Fruit fly (Drosophila melanogaster): ENCODE measurements around the gene CG16711.

The CG16711 gene

dm6 chr3L:9718929-9719328 lies 14.8 kb downstream of the CG16711 start, which contains the start of the genes CG18178 and CG14174 (continued):
- TF ChIP-seq CG6683 (GFP tag; optimal IDR thresholded peaks at IDR 0.05) (no peak), HmgZ (tag; optimal IDR thresholded peaks at IDR 0.05) (peak; percentile 75), fd3F (GFP tag; optimal IDR thresholded peaks at IDR 0.05) (peak; percentile 62), en (GFP tag; optimal IDR thresholded peaks at IDR 0.05) (no peak), CG3847 (GFP tag; IDR thresholded peaks at IDR 0.05) (peak; percentile 78), crc (GFP tag; optimal IDR thresholded peaks at IDR 0.05) (no peak), CG10321 (GFP tag; IDR thresholded peaks at IDR 0.05) (no peak), CG13123 (GFP tag; optimal IDR thresholded peaks at IDR 0.05) (peak; percentile 42), danr (GFP tag; IDR thresholded peaks at IDR 0.05) (0 out of 2 replicates have a peak, but pooled peaks have one; percentile 12), Hsf (GFP tag; optimal IDR thresholded peaks at IDR 0.05) (peak; percentile 25), NC2β (GFP tag; optimal IDR thresholded peaks at IDR 0.05) (no peak), CG4820 (GFP tag; optimal IDR thresholded peaks at IDR 0.05) (peak; percentile 81), GATAe (GFP tag; conservative IDR thresholded peaks at IDR 0.05) (0 out of 2 replicates have a peak, but pooled peaks have one; percentile 22), twi (tag; optimal IDR thresholded peaks at IDR 0.05) (peak; percentile 76), trem (tag; optimal IDR thresholded peaks at IDR 0.05) (peak; percentile 82), CG12299 (tag; optimal IDR thresholded peaks at IDR 0.05) (no peak), CG10209 (GFP tag; optimal IDR thresholded peaks at IDR 0.05) (peak; percentile 71), CG3726 (GFP tag; IDR thresholded peaks at IDR 0.05) (no peak), stc (GFP tag; IDR thresholded peaks at IDR 0.05) (0 out of 2 replicates have a peak, but pooled peaks have one; percentile 35), CG2129 (GFP tag; IDR thresholded peaks at IDR 0.05; ENCODE audit: partially characterized antibody) (0 out of 2 replicates have a peak, but pooled peaks have one; percentile 22), CG15269 (tag; optimal IDR thresholded peaks at IDR 0.05) (peak; percentile 75), usp (GFP tag; optimal IDR thresholded peaks at IDR 0.05) (no peak), CG34224 (GFP tag; IDR thresholded peaks at IDR 0.05; ENCODE audit: partially characterized antibody) (no peak), dysf (GFP tag; IDR thresholded peaks at IDR 0.05) (peak; percentile 68; the same call in 2 of the 3 replicates), repo (GFP tag; optimal IDR thresholded peaks at IDR 0.05) (no peak), CG11723 (GFP tag; optimal IDR thresholded peaks at IDR 0.05) (peak; percentile 9), CG15601 (tag; optimal IDR thresholded peaks at IDR 0.05) (peak; percentile 69), tap (tag; optimal IDR thresholded peaks at IDR 0.05) (peak; percentile 42), bigmax (GFP tag; optimal IDR thresholded peaks at IDR 0.05) (no peak), CG18764 (GFP tag; optimal IDR thresholded peaks at IDR 0.05) (peak; percentile 49), CG31441 (GFP tag; IDR thresholded peaks at IDR 0.05) (peak; percentile 69), al (GFP tag; IDR thresholded peaks at IDR 0.05) (peak; percentile 44; the same call in 1 of the 2 replicates), cad (GFP tag; optimal IDR thresholded peaks at IDR 0.05) (no peak), Mes4 (GFP tag; optimal IDR thresholded peaks at IDR 0.05) (no peak), otp (GFP tag; IDR thresholded peaks at IDR 0.05) (no peak), lmd (GFP tag; IDR thresholded peaks at IDR 0.05) (peak; percentile 68), MBD-R2 (GFP tag; IDR thresholded peaks at IDR 0.05) (peak; percentile 88), CG12104 (GFP tag; optimal IDR thresholded peaks at IDR 0.05) (peak; percentile 28), Neu2 (GFP tag; optimal IDR thresholded peaks at IDR 0.05; ENCODE audit: borderline replicate concordance) (no peak)

- TF ChIP-seq peb (GFP tag; IDR thresholded peaks at IDR 0.05) (no peak), Ets65A (GFP tag) (peak; percentile 91), BtbVII (GFP tag; optimal IDR thresholded peaks at IDR 0.05) (no peak), HmgZ (tag; optimal IDR thresholded peaks at IDR 0.05) (no peak), pb (GFP tag; optimal IDR thresholded peaks at IDR 0.05) (no peak), CG3995 (GFP tag; optimal IDR thresholded peaks at IDR 0.05) (no peak), H15 (GFP tag; IDR thresholded peaks at IDR 0.05) (no peak)
These were observed 16.0 kb downstream of the CG16711 start for dm6 chr3L:9720102-9720501.

Measured in whole organism, embryonic.